Fruit fly (Drosophila melanogaster) whole organism, embryonic: Measurements from ENCODE around the gene CenB1A.

Experiments
- Antp ChIP-seq: fragments of 200-800 bp; sonication (Bioruptor generic); optimal IDR thresholded peaks from 3 replicates; lab custom pipeline; 2016; ENCODE audit warnings: missing biosample characterization, missing genetic modification characterization
- CG10431 ChIP-seq: fragments of 200-800 bp; sonication (Bioruptor generic); optimal IDR thresholded peaks from 3 replicates; lab custom pipeline; 2018; ENCODE audit warnings: missing biosample characterization, mild to moderate bottlenecking, missing genetic modification characterization
- CG10543 ChIP-seq: fragments of 200-800 bp; sonication (Bioruptor generic); optimal IDR thresholded peaks from 3 replicates; lab custom pipeline; 2017; ENCODE audit warnings: missing biosample characterization, mild to moderate bottlenecking, missing genetic modification characterization, moderate library complexity
- CG11695 ChIP-seq: fragments of 200-800 bp; sonication (Bioruptor generic); IDR thresholded peaks from 3 replicates; pipeline ENCODE4 v1.3.6; 2022; ENCODE audit warnings: missing biosample characterization, missing genetic modification characterization
- CG13123 ChIP-seq: fragments of 200-800 bp; sonication (Bioruptor generic); optimal IDR thresholded peaks from 2 replicates; lab custom pipeline; 2016; ENCODE audit warnings: missing biosample characterization, missing genetic modification characterization
- CG13296 ChIP-seq: fragments of 200-800 bp; sonication (Bioruptor generic); optimal IDR thresholded peaks from 3 replicates; lab custom pipeline; 2018; ENCODE audit warnings: missing biosample characterization, mild to moderate bottlenecking, missing genetic modification characterization
- CG13775 ChIP-seq: fragments of 200-800 bp; sonication (Bioruptor generic); optimal IDR thresholded peaks from 3 replicates; lab custom pipeline; 2017; ENCODE audit warnings: missing biosample characterization, mild to moderate bottlenecking, missing genetic modification characterization
- CG16779 ChIP-seq: fragments of 200-800 bp; sonication (Bioruptor generic); IDR thresholded peaks from 2 replicates; pipeline ENCODE4 v1.3.6; 2022; ENCODE audit warnings: missing biosample characterization, missing genetic modification characterization
- CG17829 ChIP-seq: fragments of 200-800 bp; optimal IDR thresholded peaks from 2 replicates; lab custom pipeline; 2019; ENCODE audit warnings: missing biosample characterization, mild to moderate bottlenecking, missing genetic modification characterization, moderate library complexity
- CG18011 ChIP-seq: fragments of 200-800 bp; sonication (Bioruptor generic); optimal IDR thresholded peaks from 2 replicates; lab custom pipeline; 2017; ENCODE audit warnings: missing biosample characterization, missing genetic modification characterization, mild to moderate bottlenecking, moderate library complexity, missing genotype
- CG32767 ChIP-seq: fragments of 200-800 bp; sonication (Bioruptor generic); IDR thresholded peaks from 2 replicates; pipeline ENCODE4 v1.3.6; 2022; ENCODE audit warnings: missing biosample characterization, missing genetic modification characterization
- CG3281 ChIP-seq: fragments of 200-800 bp; sonication (Bioruptor generic); optimal IDR thresholded peaks from 3 replicates; lab custom pipeline; 2017; ENCODE audit warnings: missing biosample characterization, mild to moderate bottlenecking, missing genetic modification characterization
- CG34376 ChIP-seq: fragments of 200-800 bp; sonication (Bioruptor generic); optimal IDR thresholded peaks from 2 replicates; lab custom pipeline; 2018; ENCODE audit warnings: missing biosample characterization, mild to moderate bottlenecking, missing genetic modification characterization
- CG3847 ChIP-seq: fragments of 200-800 bp; sonication (Bioruptor generic); IDR thresholded peaks from 2 replicates; pipeline ENCODE4 v1.3.6; 2022; ENCODE audit warnings: missing biosample characterization, missing genetic modification characterization
- CG4360 ChIP-seq: fragments of 200-800 bp; sonication (Bioruptor generic); IDR thresholded peaks from 2 replicates; pipeline ENCODE4 v1.3.6; 2022; ENCODE audit warnings: missing biosample characterization, missing genetic modification characterization
- CG6813 ChIP-seq: fragments of 200-800 bp; sonication (Bioruptor generic); optimal IDR thresholded peaks from 2 replicates; lab custom pipeline; 2017; ENCODE audit warnings: missing biosample characterization, missing genetic modification characterization, mild to moderate bottlenecking, moderate library complexity, missing genetic modification reagents
- CG7271 ChIP-seq: fragments of 200-800 bp; sonication (Bioruptor generic); optimal IDR thresholded peaks from 2 replicates; lab custom pipeline; 2018; ENCODE audit warnings: missing biosample characterization, mild to moderate bottlenecking, missing genetic modification characterization, moderate library complexity
- CG8924 ChIP-seq: fragments of 200-800 bp; optimal IDR thresholded peaks from 3 replicates; lab custom pipeline; 2019; ENCODE audit warnings: missing biosample characterization, mild to moderate bottlenecking, missing genetic modification characterization, moderate library complexity
- CHES-1-like ChIP-seq: fragments of 200-800 bp; sonication (Bioruptor generic); optimal IDR thresholded peaks from 2 replicates; lab custom pipeline; 2016; ENCODE audit warnings: missing biosample characterization, missing genetic modification characterization
- CkIIα-i1 ChIP-seq: fragments of 200-800 bp; sonication (Bioruptor generic); IDR thresholded peaks from 2 replicates; pipeline ENCODE4 v1.3.6; 2022; ENCODE audit warnings: missing biosample characterization, missing genetic modification characterization
- Dip3 ChIP-seq: fragments of 200-800 bp; sonication (Bioruptor generic); optimal IDR thresholded peaks from 3 replicates; lab custom pipeline; 2016; ENCODE audit warnings: missing biosample characterization, missing genetic modification characterization
- Dll ChIP-seq: fragments of 200-800 bp; sonication (Bioruptor generic); IDR thresholded peaks from 4 replicates; pipeline ENCODE4 v1.3.6; 2022; ENCODE audit warnings: missing biosample characterization, missing genetic modification characterization; ENCODE audit not compliant: partially characterized antibody
- Hand ChIP-seq: fragments of 200-800 bp; sonication (Bioruptor generic); optimal IDR thresholded peaks from 2 replicates; lab custom pipeline; 2017; ENCODE audit warnings: mild to moderate bottlenecking, missing biosample characterization, missing genetic modification reagents, missing genetic modification characterization
- Hmr ChIP-seq: fragments of 200-800 bp; sonication (Bioruptor generic); optimal IDR thresholded peaks from 3 replicates; lab custom pipeline; 2017; ENCODE audit warnings: mild to moderate bottlenecking, missing biosample characterization, missing genetic modification reagents, missing genetic modification characterization
- Med ChIP-seq: fragments of 200-800 bp; sonication (Bioruptor generic); peaks from one replicate; lab custom pipeline; 2016; ENCODE audit warnings: missing biosample characterization, missing genetic modification characterization, mild to moderate bottlenecking, inconsistent platforms, moderate library complexity
- Nf-YC ChIP-seq: fragments of 200-800 bp; optimal IDR thresholded peaks from 3 replicates; lab custom pipeline; 2019; ENCODE audit warnings: missing biosample characterization, mild to moderate bottlenecking, missing genetic modification characterization, moderate library complexity
- Taf1 ChIP-seq: fragments of 200-800 bp; sonication (Bioruptor generic); IDR thresholded peaks from 2 replicates; pipeline ENCODE4 v1.3.6; 2022; ENCODE audit warnings: missing biosample characterization, missing genetic modification characterization
- al ChIP-seq: fragments of 200-800 bp; sonication (Bioruptor generic); IDR thresholded peaks from 2 replicates; pipeline ENCODE4 v1.3.6; 2022; ENCODE audit warnings: missing biosample characterization, missing genetic modification characterization
- az2 ChIP-seq: fragments of 200-800 bp; sonication (Bioruptor generic); optimal IDR thresholded peaks from 3 replicates; lab custom pipeline; 2016; ENCODE audit warnings: missing biosample characterization, missing genetic modification characterization
- exex ChIP-seq: fragments of 200-800 bp; sonication (Bioruptor generic); optimal IDR thresholded peaks from 4 replicates; lab custom pipeline; 2018; ENCODE audit warnings: missing biosample characterization, mild to moderate bottlenecking, missing genetic modification characterization, moderate library complexity
- gem ChIP-seq: fragments of 200-800 bp; sonication (Bioruptor generic); optimal IDR thresholded peaks from 2 replicates; lab custom pipeline; 2019; ENCODE audit warnings: missing biosample characterization, mild to moderate bottlenecking, missing genetic modification characterization, moderate library complexity
- grau ChIP-seq: fragments of 200-800 bp; optimal IDR thresholded peaks from 3 replicates; lab custom pipeline; 2019; ENCODE audit warnings: missing biosample characterization, mild to moderate bottlenecking, missing genetic modification characterization, moderate library complexity
- gro ChIP-seq: fragments of 200-800 bp; sonication (Bioruptor generic); optimal IDR thresholded peaks from 2 replicates; lab custom pipeline; 2016; ENCODE audit warnings: missing biosample characterization, missing genetic modification characterization
- gsb-n ChIP-seq: fragments of 200-800 bp; sonication (Bioruptor generic); optimal IDR thresholded peaks from 3 replicates; lab custom pipeline; 2018; ENCODE audit warnings: missing biosample characterization, mild to moderate bottlenecking, missing genetic modification characterization
- hth ChIP-seq: fragments of >200 bp; optimal IDR thresholded peaks from 2 replicates; lab custom pipeline; 2017; ENCODE audit warnings: inconsistent platforms
- ind ChIP-seq: fragments of 200-800 bp; sonication (Bioruptor generic); optimal IDR thresholded peaks from 3 replicates; lab custom pipeline; 2016; ENCODE audit warnings: missing biosample characterization, missing genetic modification characterization
- ken ChIP-seq: fragments of 200-800 bp; sonication (Bioruptor generic); IDR thresholded peaks from 3 replicates; pipeline ENCODE4 v1.3.6; 2022; ENCODE audit warnings: missing biosample characterization, missing genetic modification characterization
- lab ChIP-seq: fragments of 200-800 bp; sonication (Bioruptor generic); optimal IDR thresholded peaks from 3 replicates; lab custom pipeline; 2017; ENCODE audit warnings: missing biosample characterization, missing genetic modification characterization, mild to moderate bottlenecking, moderate library complexity, missing genetic modification reagents
- mirr ChIP-seq: fragments of 200-800 bp; sonication (Bioruptor generic); optimal IDR thresholded peaks from 3 replicates; lab custom pipeline; 2018; ENCODE audit warnings: missing biosample characterization, mild to moderate bottlenecking, missing genetic modification characterization
- odd ChIP-seq: fragments of 200-800 bp; sonication (Bioruptor generic); optimal IDR thresholded peaks from 2 replicates; lab custom pipeline; 2017; ENCODE audit warnings: missing biosample characterization, mild to moderate bottlenecking, missing genetic modification characterization
- phol ChIP-seq: fragments of 200-800 bp; sonication (Bioruptor generic); optimal IDR thresholded peaks from 3 replicates; lab custom pipeline; 2018; ENCODE audit warnings: missing biosample characterization, mild to moderate bottlenecking, missing genetic modification characterization, moderate library complexity
- pnt ChIP-seq: fragments of 200-800 bp; sonication (Bioruptor generic); optimal IDR thresholded peaks from 3 replicates; lab custom pipeline; 2016; ENCODE audit warnings: missing biosample characterization, missing genetic modification characterization
- run ChIP-seq: fragments of 200-800 bp; sonication (Bioruptor generic); optimal IDR thresholded peaks from 3 replicates; lab custom pipeline; 2018; ENCODE audit warnings: missing biosample characterization, mild to moderate bottlenecking, missing genetic modification characterization
- sd ChIP-seq: fragments of 200-800 bp; sonication (Bioruptor generic); optimal IDR thresholded peaks from 3 replicates; lab custom pipeline; 2018; ENCODE audit warnings: missing biosample characterization, mild to moderate bottlenecking, missing genetic modification characterization, moderate library complexity
- sens-2 ChIP-seq: fragments of 200-800 bp; sonication (Bioruptor generic); IDR thresholded peaks from 2 replicates; pipeline ENCODE4 v1.3.6; 2022; ENCODE audit warnings: missing biosample characterization, missing genetic modification characterization
- sisA ChIP-seq: fragments of 200-800 bp; sonication (Bioruptor generic); IDR thresholded peaks from 2 replicates; pipeline ENCODE4 v1.3.6; 2022; ENCODE audit warnings: missing biosample characterization, missing genetic modification characterization
- sug ChIP-seq: fragments of 200-800 bp; optimal IDR thresholded peaks from 2 replicates; lab custom pipeline; 2019; ENCODE audit warnings: missing biosample characterization, mild to moderate bottlenecking, missing genetic modification characterization, moderate library complexity
- tll ChIP-seq, 2 experiments: fragments of 200-800 bp in 1 of 2; fragments of >200 bp in 1 of 2; sonication (Bioruptor generic) in 1 of 2; optimal IDR thresholded peaks; 2 replicates each; lab custom pipeline; 2017 to 2019; ENCODE audit warnings: missing biosample characterization in 2 of 2, missing genetic modification characterization in 2 of 2, mild to moderate bottlenecking in 1 of 2, moderate library complexity in 1 of 2
- ttk ChIP-seq: fragments of 200-800 bp; sonication (Bioruptor generic); IDR thresholded peaks from 2 replicates; pipeline ENCODE4 v2.1.2; 2022; ENCODE audit warnings: missing biosample characterization, missing genetic modification characterization

The CenB1A gene

DNA sequence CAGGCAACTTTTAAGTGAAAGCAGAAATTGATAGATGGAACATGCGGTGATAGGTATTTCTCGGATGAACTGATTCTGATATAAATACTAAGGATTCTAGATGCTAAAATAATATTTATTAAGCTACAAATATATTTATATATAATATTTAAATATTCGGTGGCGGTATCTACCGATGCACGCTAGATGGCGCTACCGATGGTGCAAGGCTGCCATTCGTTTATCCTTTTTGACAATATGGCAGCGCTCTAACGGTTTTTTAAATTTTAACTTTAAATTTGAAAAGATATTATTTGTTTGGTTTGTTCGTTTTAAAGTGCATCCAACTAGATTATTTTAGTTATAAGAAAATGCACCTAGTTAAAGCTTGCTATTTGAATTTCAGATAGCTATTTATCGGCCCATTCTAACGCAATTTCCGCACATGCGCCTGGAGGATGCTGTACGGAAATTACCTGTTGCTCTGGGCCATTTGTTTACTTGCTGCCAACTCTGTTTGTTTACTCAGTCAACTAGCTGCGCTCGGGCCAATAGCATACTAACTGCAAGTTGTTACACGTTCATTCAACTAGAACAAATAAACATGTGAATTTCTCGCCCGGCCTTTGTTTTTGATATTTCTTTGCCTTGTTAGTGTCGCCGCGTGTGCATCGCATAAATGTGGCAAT lies 41.2 kb downstream of the CenB1A start, which contains the start of gene VhaAC39-2 (continued):
- TF ChIP-seq CG10543 (GFP tag; lab: Kevin White, UChicago) (no peak), CG13775 (no peak), sens-2 (GFP tag; lab: Robert Waterston, UW) (no peak), tll (GFP tag; optimal IDR thresholded peaks at IDR 0.05; lab: Kevin White, UChicago) (peak in 1 of 2 experiments; percentile 60), CG10431 (GFP tag; lab: Kevin White, UChicago) (no peak), CG8924 (tag; lab: Kevin White, UChicago) (no peak), CG13123 (no peak), run (no peak), mirr (GFP tag; lab: Kevin White, UChicago) (no peak), Antp (GFP tag; lab: Kevin White, UChicago) (no peak), Nf-YC (tag; lab: Kevin White, UChicago) (no peak), CG7271 (tag; lab: Kevin White, UChicago) (no peak), hth (lab: Kevin White, UChicago) (no peak), sisA (GFP tag; lab: Robert Waterston, UW) (peak; percentile 54), CG17829 (peak; percentile 10), CG3847 (GFP tag; lab: Robert Waterston, UW) (peak; percentile 48), CG16779 (GFP tag; lab: Robert Waterston, UW) (no peak), CHES-1-like (GFP tag; lab: Kevin White, UChicago) (no peak), Med (GFP tag; lab: Kevin White, UChicago) (no peak), Dll (GFP tag; lab: Robert Waterston, UW) (no peak), gem (tag; lab: Kevin White, UChicago) (peak; percentile 14), CG18011 (no peak), ken (GFP tag; lab: Robert Waterston, UW) (no peak), CkIIα-i1 (GFP tag; lab: Robert Waterston, UW) (no peak), al (GFP tag; lab: Robert Waterston, UW) (no peak), CG4360 (GFP tag; lab: Robert Waterston, UW) (no peak), pnt (no peak), Taf1 (no peak), CG32767 (no peak), sug (tag; lab: Kevin White, UChicago) (no peak), Hmr (GFP tag; lab: Kevin White, UChicago) (peak; percentile 24), phol (tag; lab: Kevin White, UChicago) (peak; percentile 73), ttk (GFP tag; lab: Robert Waterston, UW) (no peak)
- TF ChIP-seq, all 482 proteins: peak for 47

DNA sequence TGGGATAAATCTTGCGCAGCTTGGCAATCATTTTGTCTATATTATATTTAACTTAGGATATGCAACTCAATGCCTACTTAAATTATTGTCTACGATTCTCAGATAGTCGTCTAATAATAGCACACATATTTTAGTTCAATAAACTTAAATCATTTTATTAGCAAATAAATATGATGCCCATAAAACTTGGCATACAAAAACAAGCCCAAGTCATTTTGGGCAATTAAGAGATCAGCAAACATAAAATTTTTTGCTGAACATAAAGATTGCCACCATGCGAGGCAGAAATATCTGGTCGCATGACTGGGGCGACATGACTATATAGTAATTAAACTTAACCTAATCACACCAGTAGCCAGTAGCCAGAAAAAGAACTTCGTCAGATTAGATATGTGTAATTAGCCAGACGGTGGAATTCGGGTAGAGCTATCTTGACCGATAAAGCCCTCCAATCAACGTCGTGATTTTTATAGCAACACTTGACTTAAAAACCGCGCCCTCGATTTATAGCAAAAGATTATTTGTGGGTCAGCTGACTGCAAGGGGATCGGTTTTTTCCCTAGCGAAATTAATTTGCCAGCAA lies 43.2 kb downstream of the CenB1A start, which contains the start of gene CG13829:
CG13829 (minus strand) TSS at position 51 of the 583 bp plus-strand sequence.
- TF ChIP-seq CG11695 (no peak), gem (tag; lab: Kevin White, UChicago) (peak; percentile 36), exex (tag; lab: Kevin White, UChicago) (peak; percentile 99), sd (peak; percentile 97), Hand (peak; percentile 13), sens-2 (GFP tag; lab: Robert Waterston, UW) (peak; percentile 45; the same call in 1 of the 2 replicates), gsb-n (tag; lab: Kevin White, UChicago) (no peak), Nf-YC (tag; lab: Kevin White, UChicago) (peak; percentile 51), gro (GFP tag; lab: Kevin White, UChicago) (peak; percentile 52), az2 (GFP tag; lab: Kevin White, UChicago) (no peak), grau (tag; lab: Kevin White, UChicago) (peak; percentile 7), CG34376 (GFP tag; lab: Kevin White, UChicago) (peak; percentile 97), ind (GFP tag; lab: Kevin White, UChicago) (no peak), CG6813 (peak; percentile 2), CG13296 (GFP tag; lab: Kevin White, UChicago) (peak; percentile 37), lab (peak; percentile 56), CG3281 (GFP tag; lab: Kevin White, UChicago) (peak; percentile 34), Hmr (GFP tag; lab: Kevin White, UChicago) (peak; percentile 22), Dip3 (GFP tag; lab: Kevin White, UChicago) (no peak), CG10543 (GFP tag; lab: Kevin White, UChicago) (peak; percentile 13), odd (no peak)
